Worm (Caenorhabditis elegans) whole organism, mixed stage, embryonic: ENCODE results near the gene grl-31.
"Not testable (repeated sequence)": the region's sequence is repeated elsewhere in the genome, so short reads cannot be mapped to it uniquely, and the experiment has no call there.

ENCODE experiments used
- M03D4.4 ChIP-seq: sonication (generic microtip); optimal IDR thresholded peaks from 2 replicates; lab custom pipeline; 2017; ENCODE audit warnings: mild to moderate bottlenecking, missing genetic modification characterization, missing compliant biosample characterization
- blmp-1 ChIP-seq: fragments of 150-350 bp; optimal IDR thresholded peaks from 2 replicates; lab custom pipeline; 2014; ENCODE audit warnings: missing biosample characterization, missing genetic modification characterization
- ceh-39 ChIP-seq: fragments of 150-350 bp; optimal IDR thresholded peaks from 2 replicates; lab custom pipeline; 2014; ENCODE audit warnings: missing biosample characterization, missing genetic modification characterization
- ceh-43 ChIP-seq: fragments of 200-800 bp; sonication (Bioruptor generic); optimal IDR thresholded peaks from 2 replicates; lab custom pipeline; 2018; ENCODE audit warnings: mild to moderate bottlenecking, missing genetic modification characterization, moderate library complexity, missing compliant biosample characterization
- ceh-83 ChIP-seq: fragments of 200-800 bp; sonication (Bioruptor generic); optimal IDR thresholded peaks from 2 replicates; lab custom pipeline; 2018; ENCODE audit warnings: mild to moderate bottlenecking, missing genetic modification characterization, missing compliant biosample characterization
- ces-1 ChIP-seq: fragments of 150-350 bp; optimal IDR thresholded peaks from 2 replicates; lab custom pipeline; 2014; ENCODE audit warnings: missing biosample characterization, missing genetic modification reagents, missing genetic modification characterization
- cnd-1 ChIP-seq: fragments of 200-800 bp; sonication (Bioruptor generic); optimal IDR thresholded peaks from 2 replicates; lab custom pipeline; 2018; ENCODE audit warnings: mild to moderate bottlenecking, missing genetic modification characterization, missing compliant biosample characterization
- elt-1 ChIP-seq: sonication (generic microtip); optimal IDR thresholded peaks from 2 replicates; lab custom pipeline; 2017; ENCODE audit warnings: missing genetic modification characterization, mild to moderate bottlenecking, missing compliant biosample characterization, antibody characterized with exemption, moderate library complexity, borderline replicate concordance; ENCODE audit not compliant: insufficient read depth
- flh-1 ChIP-seq: fragments of 200-800 bp; sonication (Bioruptor generic); optimal IDR thresholded peaks from 2 replicates; lab custom pipeline; 2018; ENCODE audit warnings: mild to moderate bottlenecking, missing genetic modification characterization, moderate library complexity, missing compliant biosample characterization
- lin-32 ChIP-seq: fragments of 200-800 bp; sonication (Bioruptor generic); optimal IDR thresholded peaks from 2 replicates; lab custom pipeline; 2018; ENCODE audit warnings: mild to moderate bottlenecking, missing genetic modification characterization, missing compliant biosample characterization
- mab-5 ChIP-seq: fragments of 150-350 bp; optimal IDR thresholded peaks from 2 replicates; lab custom pipeline; 2014; ENCODE audit warnings: missing biosample characterization, missing genetic modification characterization
- mep-1 ChIP-seq: fragments of 150-350 bp; optimal IDR thresholded peaks from 2 replicates; lab custom pipeline; 2017; ENCODE audit warnings: missing biosample characterization, missing genetic modification reagents, missing genetic modification characterization, inconsistent platforms
- mls-2 ChIP-seq: sonication (generic microtip); optimal IDR thresholded peaks from 2 replicates; lab custom pipeline; 2016; ENCODE audit warnings: mild to moderate bottlenecking, missing genetic modification characterization, moderate library complexity, missing compliant biosample characterization
- nhr-12 ChIP-seq: fragments of 150-350 bp; optimal IDR thresholded peaks from 2 replicates; lab custom pipeline; 2014; ENCODE audit warnings: missing biosample characterization, missing genetic modification characterization
- nhr-2 ChIP-seq: fragments of 150-350 bp; optimal IDR thresholded peaks from 2 replicates; lab custom pipeline; 2014; ENCODE audit warnings: missing biosample characterization, missing genetic modification characterization
- nhr-237 ChIP-seq: fragments of 150-350 bp; optimal IDR thresholded peaks from 2 replicates; lab custom pipeline; 2014; ENCODE audit warnings: missing biosample characterization, missing genetic modification characterization
- nhr-28 ChIP-seq: fragments of 150-350 bp; optimal IDR thresholded peaks from 2 replicates; lab custom pipeline; 2014; ENCODE audit warnings: missing biosample characterization, missing genetic modification characterization
- nhr-76 ChIP-seq: sonication (generic microtip); optimal IDR thresholded peaks from 2 replicates; lab custom pipeline; 2017; ENCODE audit warnings: missing biosample characterization, missing genetic modification characterization
- pha-4 ChIP-seq: fragments of 150-350 bp; optimal IDR thresholded peaks from 2 replicates; lab custom pipeline; 2018; ENCODE audit warnings: missing biosample characterization, missing genetic modification reagents, missing genetic modification characterization
- sem-2 ChIP-seq: fragments of 200-800 bp; sonication (Bioruptor generic); optimal IDR thresholded peaks from 2 replicates; lab custom pipeline; 2018; ENCODE audit warnings: mild to moderate bottlenecking, missing genetic modification characterization, missing compliant biosample characterization
- snpc-4 ChIP-seq: fragments of 150-350 bp; optimal IDR thresholded peaks from 2 replicates; lab custom pipeline; 2014; ENCODE audit warnings: missing biosample characterization, missing genetic modification characterization
- sptf-1 ChIP-seq: sonication (generic microtip); optimal IDR thresholded peaks from 2 replicates; lab custom pipeline; 2017; ENCODE audit warnings: mild to moderate bottlenecking, missing genetic modification characterization, moderate library complexity, missing compliant biosample characterization
- tbx-8 ChIP-seq: fragments of 200-800 bp; sonication (Bioruptor generic); optimal IDR thresholded peaks from 2 replicates; lab custom pipeline; 2018; ENCODE audit warnings: mild to moderate bottlenecking, missing genetic modification characterization, moderate library complexity, missing compliant biosample characterization
- unc-120 ChIP-seq: sonication (generic microtip); optimal IDR thresholded peaks from 2 replicates; lab custom pipeline; 2017; ENCODE audit warnings: missing genetic modification characterization, missing compliant biosample characterization; ENCODE audit not compliant: poor library complexity, severe bottlenecking
- unc-39 ChIP-seq: fragments of 150-350 bp; optimal IDR thresholded peaks from 2 replicates; lab custom pipeline; 2014; ENCODE audit warnings: missing biosample characterization, missing genetic modification characterization
- unc-62 ChIP-seq: fragments of 150-350 bp; optimal IDR thresholded peaks from 2 replicates; lab custom pipeline; 2014; ENCODE audit warnings: missing biosample characterization, missing genetic modification reagents, missing genetic modification characterization
- zip-8 ChIP-seq: fragments of 150-350 bp; optimal IDR thresholded peaks from 2 replicates; lab custom pipeline; 2014; ENCODE audit warnings: missing biosample characterization, missing genetic modification characterization
- ztf-11 ChIP-seq: fragments of 150-350 bp; optimal IDR thresholded peaks from 2 replicates; lab custom pipeline; 2014; ENCODE audit warnings: missing biosample characterization, missing genetic modification characterization

The grl-31 gene

ce11 chrV:3564335-3564734 lies 6.8 kb upstream of the grl-31 start, which contains the start of gene T24A6.17:
Gene T24A6.17 (minus strand): TSS chrV:3564435.
- not testable (repeated sequence) for TF ChIP-seq snpc-4 (tag; lab: Kevin White, UChicago); ceh-39 (tag; lab: Kevin White, UChicago); mab-5
- TF ChIP-seq, all 35 proteins: peak for 0; not testable (repeated sequence) for 35

- not testable (repeated sequence) for TF ChIP-seq pha-4, snpc-4, mls-2 (tag; lab: Kevin White, UChicago)
Measured at ce11 chrV:3562824-3563223, 5.2 kb upstream of the grl-31 start, which contains the start of gene T24A6.16. Gene T24A6.16 (minus strand): TSS chrV:3562924.

ce11 chrV:3558744-3559143 lies 1.2 kb upstream of the grl-31 start, which contains the start of gene T24A6.1:
Gene T24A6.1 (plus strand): TSS chrV:3559044.
- not testable (repeated sequence) for TF ChIP-seq mep-1 (tag; lab: Kevin White, UChicago); unc-39 (tag; lab: Kevin White, UChicago); unc-62 (GFP tag; lab: Kevin White, UChicago)

- TF ChIP-seq cnd-1, result no peak
- peak; percentile 20 for TF ChIP-seq zip-8 (tag; lab: Kevin White, UChicago)
- TF ChIP-seq M03D4.4 (tag; lab: Kevin White, UChicago), result no peak
- TF ChIP-seq sptf-1 (tag; lab: Kevin White, UChicago), result no peak
- no peak for TF ChIP-seq flh-1
- TF ChIP-seq unc-120, result no peak
Measured at ce11 chrV:3555986-3556385, 1.6 kb downstream of the grl-31 start, which contains the start of gene grl-30. Gene grl-30 (plus strand): TSS chrV:3556286.

- no peak for TF ChIP-seq nhr-76 (tag; lab: Kevin White, UChicago)
- TF ChIP-seq nhr-2 (tag; lab: Kevin White, UChicago), result no peak
- no peak for TF ChIP-seq nhr-12 (tag; lab: Kevin White, UChicago)
- no peak for TF ChIP-seq sptf-1 (tag; lab: Kevin White, UChicago)
- no peak for TF ChIP-seq lin-32 (GFP tag; lab: Kevin White, UChicago)
- no peak for TF ChIP-seq mep-1 (tag; lab: Kevin White, UChicago)
- TF ChIP-seq unc-120, result no peak
- TF ChIP-seq mls-2 (tag; lab: Kevin White, UChicago), result no peak
- no peak for TF ChIP-seq blmp-1 (tag; lab: Kevin White, UChicago)
- no peak for TF ChIP-seq unc-62 (GFP tag; lab: Kevin White, UChicago)
Measured at ce11 chrV:3554869-3555268, 2.7 kb downstream of the grl-31 start, which contains the start of gene grl-29. Gene grl-29 (minus strand): TSS chrV:3555236.

ce11 chrV:3552740-3553469 lies 4.7 kb downstream of the grl-31 start, which contains the start of gene T24A6.20:
Gene T24A6.20 (plus strand): TSS chrV:3553134.
- peak; percentile 5 for TF ChIP-seq ceh-39 (tag; lab: Kevin White, UChicago)
- no peak for TF ChIP-seq ceh-83
- no peak for TF ChIP-seq mls-2 (tag; lab: Kevin White, UChicago)

ce11 chrV:3551765-3552164 lies 5.8 kb downstream of the grl-31 start, which contains the start of gene grl-28:
Gene grl-28 (minus strand): TSS chrV:3551865.
- TF ChIP-seq unc-39 (tag; lab: Kevin White, UChicago) (no peak), nhr-2 (tag; lab: Kevin White, UChicago) (no peak), ceh-43 (GFP tag; lab: Kevin White, UChicago) (no peak), flh-1 (no peak), ces-1 (GFP tag; lab: Kevin White, UChicago) (no peak), pha-4 (tag; lab: Kevin White, UChicago) (no peak), blmp-1 (tag; lab: Kevin White, UChicago) (no peak)

ce11 chrV:3549553-3549952 lies 8.0 kb downstream of the grl-31 start, which contains the start of gene sri-21:
Gene sri-21 (plus strand): TSS chrV:3549853.
- TF ChIP-seq elt-1 (tag; lab: Kevin White, UChicago) (no peak), nhr-28 (tag; lab: Kevin White, UChicago) (no peak), nhr-237 (tag; lab: Kevin White, UChicago) (no peak), tbx-8 (GFP tag; lab: Kevin White, UChicago) (no peak), mep-1 (tag; lab: Kevin White, UChicago) (no peak), zip-8 (tag; lab: Kevin White, UChicago) (no peak), sem-2 (GFP tag; lab: Kevin White, UChicago) (no peak), ceh-39 (tag; lab: Kevin White, UChicago) (no peak), lin-32 (GFP tag; lab: Kevin White, UChicago) (no peak), snpc-4 (tag; lab: Kevin White, UChicago) (no peak), ztf-11 (tag; lab: Kevin White, UChicago) (no peak)
